Fruit fly (Drosophila melanogaster) whole organism, adult: Measurements from ENCODE around the gene Calr.

Source experiments
- CG11617 ChIP-seq: fragments of 200-800 bp; sonication (Bioruptor generic); optimal IDR thresholded peaks from 2 replicates; lab custom pipeline; 2017; ENCODE audit warnings: mild to moderate bottlenecking, missing biosample characterization, missing genetic modification reagents, missing genetic modification characterization
- CG12768 ChIP-seq: fragments of 200-800 bp; sonication (Bioruptor generic); optimal IDR thresholded peaks from 2 replicates; lab custom pipeline; 2017; ENCODE audit warnings: missing biosample characterization, missing genetic modification characterization, mild to moderate bottlenecking, moderate library complexity, missing genetic modification reagents
- CG14711 ChIP-seq: fragments of 200-800 bp; sonication (Bioruptor generic); optimal IDR thresholded peaks from 2 replicates; lab custom pipeline; 2018; ENCODE audit warnings: missing biosample characterization, mild to moderate bottlenecking, missing genetic modification characterization, moderate library complexity
- CG1620 ChIP-seq: fragments of 200-800 bp; sonication (Bioruptor generic); optimal IDR thresholded peaks from 2 replicates; lab custom pipeline; 2016; ENCODE audit warnings: missing biosample characterization, missing genetic modification characterization
- CG33017 ChIP-seq: fragments of 200-800 bp; sonication (Bioruptor generic); optimal IDR thresholded peaks from 2 replicates; lab custom pipeline; 2018; ENCODE audit warnings: missing biosample characterization, mild to moderate bottlenecking, missing genetic modification characterization, moderate library complexity
- CG5204 ChIP-seq: fragments of 200-800 bp; sonication (Bioruptor generic); optimal IDR thresholded peaks from 2 replicates; lab custom pipeline; 2016; ENCODE audit warnings: missing biosample characterization, missing genetic modification characterization
- CG7045 ChIP-seq: fragments of 200-800 bp; sonication (Bioruptor generic); optimal IDR thresholded peaks from 2 replicates; lab custom pipeline; 2017; ENCODE audit warnings: missing biosample characterization, mild to moderate bottlenecking, missing genetic modification characterization
- CG7101 ChIP-seq: fragments of 200-800 bp; sonication (Bioruptor generic); optimal IDR thresholded peaks from 2 replicates; lab custom pipeline; 2018; ENCODE audit warnings: missing biosample characterization, mild to moderate bottlenecking, missing genetic modification characterization, moderate library complexity
- Clk ChIP-seq: fragments of 200-800 bp; sonication (Bioruptor generic); optimal IDR thresholded peaks from 2 replicates; lab custom pipeline; 2017; ENCODE audit warnings: missing biosample characterization, missing genetic modification characterization
- Crg-1 ChIP-seq: fragments of 200-800 bp; sonication (Bioruptor generic); optimal IDR thresholded peaks from 2 replicates; lab custom pipeline; 2016; ENCODE audit warnings: missing biosample characterization, missing genetic modification characterization
- Hr96 ChIP-seq: fragments of 200-800 bp; sonication (Bioruptor generic); optimal IDR thresholded peaks from 2 replicates; lab custom pipeline; 2016; ENCODE audit warnings: missing biosample characterization, missing genetic modification characterization
- Mnt ChIP-seq: fragments of 200-800 bp; sonication (Bioruptor generic); optimal IDR thresholded peaks from 2 replicates; lab custom pipeline; 2016; ENCODE audit warnings: missing biosample characterization, mild to moderate bottlenecking, missing genetic modification characterization
- bab1 ChIP-seq: fragments of 200-800 bp; sonication (Bioruptor generic); optimal IDR thresholded peaks from 3 replicates; lab custom pipeline; 2019; ENCODE audit warnings: missing biosample characterization, mild to moderate bottlenecking, missing genetic modification characterization, moderate library complexity
- cic ChIP-seq: fragments of 200-800 bp; sonication (Bioruptor generic); optimal IDR thresholded peaks from 2 replicates; lab custom pipeline; 2017; ENCODE audit warnings: missing biosample characterization, mild to moderate bottlenecking, missing genetic modification characterization, moderate library complexity
- cnc ChIP-seq, 2 experiments: fragments of >200 bp; optimal IDR thresholded peaks; 2 replicates each; lab custom pipeline; 2017
- kay ChIP-seq: fragments of 200-800 bp; sonication (Bioruptor generic); peaks from one replicate; lab custom pipeline; 2016; ENCODE audit warnings: missing biosample characterization, missing genetic modification characterization, borderline replicate concordance
- ovo ChIP-seq: fragments of 200-800 bp; sonication (Bioruptor generic); optimal IDR thresholded peaks from 2 replicates; lab custom pipeline; 2016; ENCODE audit warnings: missing biosample characterization, missing genetic modification characterization
- pad ChIP-seq: fragments of 200-800 bp; sonication (Bioruptor generic); optimal IDR thresholded peaks from 3 replicates; lab custom pipeline; 2017; ENCODE audit warnings: missing biosample characterization, missing genetic modification characterization, mild to moderate bottlenecking, moderate library complexity, missing genetic modification reagents
- tj ChIP-seq: fragments of 200-800 bp; sonication (Bioruptor generic); optimal IDR thresholded peaks from 3 replicates; lab custom pipeline; 2017; ENCODE audit warnings: missing biosample characterization, mild to moderate bottlenecking, missing genetic modification characterization, moderate library complexity
- toe ChIP-seq: fragments of 200-800 bp; sonication (Bioruptor generic); optimal IDR thresholded peaks from 2 replicates; lab custom pipeline; 2016; ENCODE audit warnings: missing biosample characterization, missing genetic modification characterization

Calr gene

DNA sequence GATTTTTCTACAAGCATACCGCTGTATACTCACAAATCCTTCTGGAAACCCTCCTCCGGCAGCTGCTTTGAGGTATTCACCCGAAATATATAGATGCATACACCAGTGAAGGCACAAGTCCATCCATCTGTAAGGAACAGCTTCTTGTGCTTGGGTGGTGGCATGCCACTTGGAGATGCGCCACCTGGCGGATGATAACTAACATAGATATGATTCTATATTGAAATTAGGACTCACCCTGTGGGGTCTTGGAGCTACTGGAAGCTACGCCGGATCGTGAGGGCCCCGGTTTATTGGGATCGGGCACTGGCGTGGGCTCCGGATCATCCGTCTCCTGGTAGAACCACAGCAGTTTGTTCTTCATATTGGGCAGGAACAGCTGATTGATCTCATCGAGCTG is 42.6 kb upstream of the Calr start:
- no peak for TF ChIP-seq tj (GFP tag; lab: Kevin White, UChicago)
- no peak for TF ChIP-seq Mnt
- no peak for TF ChIP-seq CG11617 (GFP tag; lab: Kevin White, UChicago)
- no peak for TF ChIP-seq CG5204 (GFP tag; lab: Kevin White, UChicago)
- TF ChIP-seq cic (GFP tag; lab: Kevin White, UChicago): no peak
- no peak for TF ChIP-seq CG1620 (GFP tag; lab: Kevin White, UChicago)

DNA sequence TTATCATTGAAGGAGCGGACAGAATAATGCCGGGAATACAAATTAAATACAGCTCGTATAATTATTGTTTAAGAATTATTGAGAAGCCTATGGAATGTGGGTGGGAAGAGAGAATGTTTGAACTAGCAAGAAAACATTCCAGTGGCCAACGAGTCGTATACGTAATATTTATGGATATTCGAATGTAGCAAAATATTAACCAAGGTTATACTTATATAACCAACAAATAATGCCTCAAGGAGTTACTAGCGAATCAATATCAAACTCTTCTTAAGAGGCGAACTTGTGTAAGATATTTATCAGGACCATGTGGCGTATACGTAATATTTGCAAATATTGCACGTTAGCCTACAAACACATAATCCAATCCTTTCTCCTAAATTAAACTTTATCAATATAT is 34.8 kb upstream of the Calr start:
- no peak for TF ChIP-seq toe
- no peak for TF ChIP-seq CG14711
- no peak for TF ChIP-seq bab1 (GFP tag; lab: Kevin White, UChicago)

dm6 chr3R:9646104-9646707 is 15.6 kb upstream of the Calr start, which contains the start of gene Fst:
TSS of gene Fst (minus strand) at chr3R:9646154.
- peak; percentile 4 for TF ChIP-seq cic (GFP tag; lab: Kevin White, UChicago)
- no peak for TF ChIP-seq bab1 (GFP tag; lab: Kevin White, UChicago)
- no peak for TF ChIP-seq tj (GFP tag; lab: Kevin White, UChicago)
- no peak for TF ChIP-seq CG33017 (tag; lab: Kevin White, UChicago)
- no peak for TF ChIP-seq CG11617 (GFP tag; lab: Kevin White, UChicago)
- peak; percentile 85 for TF ChIP-seq kay
- no peak for TF ChIP-seq CG1620 (GFP tag; lab: Kevin White, UChicago)
- no peak for TF ChIP-seq CG7101
- TF ChIP-seq CG14711: no peak
- TF ChIP-seq Hr96 (GFP tag; lab: Kevin White, UChicago): no peak
- TF ChIP-seq cnc (optimal IDR thresholded peaks at IDR 0.05; lab: Kevin White, UChicago): no peak

DNA sequence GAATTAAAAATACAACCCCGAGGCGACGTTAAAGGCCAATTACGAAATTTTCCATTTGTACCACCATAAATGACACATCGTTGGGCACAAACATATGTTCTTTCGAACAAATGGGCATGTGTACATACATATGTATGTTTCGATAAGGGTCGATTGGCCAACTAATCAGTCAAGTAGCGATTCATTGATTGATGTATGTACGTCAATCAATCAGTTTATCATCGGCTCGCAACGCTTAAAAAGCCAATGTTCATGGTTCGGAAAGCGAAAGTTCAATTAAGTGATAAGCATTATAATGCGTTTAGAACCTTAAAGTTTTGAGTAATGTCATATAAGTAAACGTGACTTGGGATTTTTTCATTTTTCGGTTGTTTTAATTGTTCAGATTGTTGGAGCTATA is 14.0 kb upstream of the Calr start:
- TF ChIP-seq cic (GFP tag; lab: Kevin White, UChicago) (no peak), CG33017 (tag; lab: Kevin White, UChicago) (no peak), CG7045 (GFP tag; lab: Kevin White, UChicago) (no peak), tj (GFP tag; lab: Kevin White, UChicago) (no peak), CG14711 (no peak), Mnt (no peak), CG5204 (GFP tag; lab: Kevin White, UChicago) (no peak), toe (no peak), Hr96 (GFP tag; lab: Kevin White, UChicago) (no peak), ovo (GFP tag; lab: Kevin White, UChicago) (no peak), CG1620 (GFP tag; lab: Kevin White, UChicago) (no peak), Crg-1 (GFP tag; lab: Kevin White, UChicago) (no peak), pad (GFP tag; lab: Kevin White, UChicago) (no peak)

DNA sequence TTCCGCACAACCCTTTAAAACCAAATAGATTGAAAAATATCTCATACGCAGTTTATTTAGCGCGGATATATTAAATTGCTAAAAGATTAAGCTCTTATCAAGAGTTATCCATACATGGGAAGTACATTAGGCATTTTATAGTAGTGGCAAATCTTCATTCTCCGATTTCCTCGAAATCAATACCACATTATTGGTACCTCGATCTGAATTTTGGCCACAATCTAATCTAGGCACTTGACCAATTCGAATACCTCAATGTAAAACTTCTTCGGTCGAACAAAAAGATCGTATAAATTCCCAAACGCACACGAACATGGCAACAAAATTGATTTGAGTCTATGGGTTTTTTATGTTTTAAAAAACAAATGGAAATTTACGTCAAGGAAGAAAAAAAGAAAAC is 13.3 kb upstream of the Calr start:
- no peak for TF ChIP-seq CG12768 (GFP tag; lab: Kevin White, UChicago)
- no peak for TF ChIP-seq CG5204 (GFP tag; lab: Kevin White, UChicago)
- no peak for TF ChIP-seq bab1 (GFP tag; lab: Kevin White, UChicago)
- TF ChIP-seq ovo (GFP tag; lab: Kevin White, UChicago): no peak
- TF ChIP-seq pad (GFP tag; lab: Kevin White, UChicago): no peak

DNA sequence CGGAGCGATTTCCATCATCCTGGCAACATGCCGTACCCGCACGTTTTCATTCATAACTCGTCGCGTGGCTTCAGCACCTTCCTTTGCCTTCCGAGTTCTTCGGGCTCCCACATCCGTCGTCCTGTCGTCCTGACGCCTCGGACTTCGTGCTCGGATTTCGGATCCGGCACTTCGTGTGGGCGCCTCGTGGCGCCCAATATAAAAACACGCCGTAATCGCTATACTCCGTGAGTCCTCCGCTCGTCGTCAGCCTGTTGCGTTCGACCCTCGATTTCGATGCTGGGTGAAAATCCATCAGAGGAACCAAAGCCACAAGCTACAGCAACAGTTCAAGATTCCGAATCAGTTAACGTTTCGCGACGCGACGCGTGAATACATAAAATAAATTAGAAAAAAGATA is 9.7 kb upstream of the Calr start:
- TF ChIP-seq toe (no peak), Crg-1 (GFP tag; lab: Kevin White, UChicago) (no peak), CG7101 (no peak), ovo (GFP tag; lab: Kevin White, UChicago) (no peak), cnc (optimal IDR thresholded peaks at IDR 0.05; lab: Kevin White, UChicago) (no peak), cic (GFP tag; lab: Kevin White, UChicago) (no peak), CG1620 (GFP tag; lab: Kevin White, UChicago) (no peak), CG7045 (GFP tag; lab: Kevin White, UChicago) (no peak), bab1 (GFP tag; lab: Kevin White, UChicago) (no peak), pad (GFP tag; lab: Kevin White, UChicago) (no peak), kay (no peak), Mnt (no peak), Hr96 (GFP tag; lab: Kevin White, UChicago) (no peak), tj (GFP tag; lab: Kevin White, UChicago) (no peak), CG14711 (no peak), CG5204 (GFP tag; lab: Kevin White, UChicago) (no peak)

- TF ChIP-seq CG1620 (GFP tag; lab: Kevin White, UChicago) (no peak), bab1 (GFP tag; lab: Kevin White, UChicago) (no peak), cnc (optimal IDR thresholded peaks at IDR 0.05; lab: Kevin White, UChicago) (no peak), CG11617 (GFP tag; lab: Kevin White, UChicago) (no peak), Hr96 (GFP tag; lab: Kevin White, UChicago) (no peak), CG7101 (no peak), pad (GFP tag; lab: Kevin White, UChicago) (no peak), CG14711 (no peak), ovo (GFP tag; lab: Kevin White, UChicago) (no peak), toe (no peak), Clk (GFP tag; lab: Kevin White, UChicago) (no peak), CG33017 (tag; lab: Kevin White, UChicago) (no peak), Crg-1 (GFP tag; lab: Kevin White, UChicago) (no peak), cic (GFP tag; lab: Kevin White, UChicago) (no peak), Mnt (no peak), kay (no peak), CG12768 (GFP tag; lab: Kevin White, UChicago) (no peak)
Observed at dm6 chr3R:9637882-9638281, 7.2 kb upstream of the Calr start, which contains the start of gene Dh44. TSS of gene Dh44 (plus strand) at chr3R:9638182.
